Worm (Caenorhabditis elegans): ENCODE results near the gene arp-11.

- TF ChIP-seq nhr-76 (tag; optimal IDR thresholded peaks at IDR 0.05) (no peak), lin-15B (tag; optimal IDR thresholded peaks at IDR 0.05) (no peak), eor-1 (tag; optimal IDR thresholded peaks at IDR 0.05) (no peak), ama-1 (optimal IDR thresholded peaks at IDR 0.05) (peak; percentile 46), ztf-11 (tag; optimal IDR thresholded peaks at IDR 0.05) (no peak), nhr-11 (tag; optimal IDR thresholded peaks at IDR 0.05) (no peak), sea-2 (GFP tag; optimal IDR thresholded peaks at IDR 0.05) (no peak), elt-1 (tag; optimal IDR thresholded peaks at IDR 0.05) (no peak), lin-39 (tag; optimal IDR thresholded peaks at IDR 0.05) (no peak), ceh-82 (tag; optimal IDR thresholded peaks at IDR 0.05) (no peak), skn-1 (tag; optimal IDR thresholded peaks at IDR 0.05) (no peak), pqm-1 (tag; optimal IDR thresholded peaks at IDR 0.05) (no peak)
Measured at ce11 chrIV:7924975-7925828, 23.1 kb upstream of the arp-11 start.

Measured in whole organism, L3 larva.